Fruit fly (Drosophila melanogaster) whole organism, pupa: ENCODE results near the gene CG17917.

ENCODE experiments used
- CG10348 ChIP-seq: fragments of 200-800 bp; sonication (Bioruptor generic); IDR thresholded peaks from 2 replicates; pipeline ENCODE4 v1.3.6; 2022; ENCODE audit warnings: missing biosample characterization, missing genetic modification characterization
- CG12605 ChIP-seq: fragments of 200-800 bp; sonication (Bioruptor generic); IDR thresholded peaks from 2 replicates; pipeline ENCODE4 v1.3.6; 2022; ENCODE audit warnings: missing biosample characterization, missing genetic modification characterization
- CG13204 ChIP-seq: fragments of 200-800 bp; sonication (Bioruptor generic); optimal IDR thresholded peaks from 2 replicates; lab custom pipeline; 2018; ENCODE audit warnings: missing biosample characterization, mild to moderate bottlenecking, missing genetic modification characterization, moderate library complexity
- CG14655 ChIP-seq: fragments of 200-800 bp; sonication (Bioruptor generic); optimal IDR thresholded peaks from 3 replicates; lab custom pipeline; 2017; ENCODE audit warnings: mild to moderate bottlenecking, missing biosample characterization, missing genetic modification reagents, missing genetic modification characterization
- CG15710 ChIP-seq: fragments of 200-800 bp; sonication (Bioruptor generic); optimal IDR thresholded peaks from 2 replicates; lab custom pipeline; 2018; ENCODE audit warnings: missing biosample characterization, mild to moderate bottlenecking, missing genetic modification characterization, moderate library complexity
- CG17806 ChIP-seq: fragments of 200-800 bp; sonication (Bioruptor generic); optimal IDR thresholded peaks from 2 replicates; lab custom pipeline; 2018; ENCODE audit warnings: missing biosample characterization, mild to moderate bottlenecking, missing genetic modification characterization, moderate library complexity
- CG32121 ChIP-seq: fragments of 200-800 bp; sonication (Bioruptor generic); IDR thresholded peaks from 2 replicates; pipeline ENCODE4 v1.3.6; 2022; ENCODE audit warnings: missing biosample characterization, missing genetic modification characterization
- CG34367 ChIP-seq: fragments of 200-800 bp; sonication (Bioruptor generic); optimal IDR thresholded peaks from 2 replicates; lab custom pipeline; 2018; ENCODE audit warnings: missing biosample characterization, mild to moderate bottlenecking, missing genetic modification characterization
- CG4496 ChIP-seq: fragments of 200-800 bp; sonication (Bioruptor generic); IDR thresholded peaks from 3 replicates; pipeline ENCODE4 v1.3.6; 2022; ENCODE audit warnings: missing biosample characterization, missing genetic modification characterization
- CG8159 ChIP-seq: fragments of 200-800 bp; sonication (Bioruptor generic); optimal IDR thresholded peaks from 3 replicates; lab custom pipeline; 2018; ENCODE audit warnings: missing biosample characterization, mild to moderate bottlenecking, missing genetic modification characterization, moderate library complexity
- CG8301 ChIP-seq: fragments of 200-800 bp; sonication (Bioruptor generic); optimal IDR thresholded peaks from 2 replicates; lab custom pipeline; 2018; ENCODE audit warnings: missing biosample characterization, mild to moderate bottlenecking, missing genetic modification characterization
- CG9948 ChIP-seq: fragments of 200-800 bp; sonication (Bioruptor generic); optimal IDR thresholded peaks from 2 replicates; lab custom pipeline; 2018; ENCODE audit warnings: missing biosample characterization, mild to moderate bottlenecking, missing genetic modification characterization, moderate library complexity
- D1 ChIP-seq: fragments of 200-800 bp; sonication (Bioruptor generic); optimal IDR thresholded peaks from 2 replicates; lab custom pipeline; 2018; ENCODE audit warnings: missing biosample characterization, mild to moderate bottlenecking, missing genetic modification characterization, moderate library complexity
- EcR ChIP-seq: fragments of 200-800 bp; sonication (Bioruptor generic); optimal IDR thresholded peaks from 3 replicates; lab custom pipeline; 2019; ENCODE audit warnings: missing biosample characterization, missing genetic modification characterization, mild to moderate bottlenecking, moderate library complexity, missing genetic modification reagents
- Ets98B ChIP-seq: fragments of 200-800 bp; sonication (Bioruptor generic); IDR thresholded peaks from 2 replicates; pipeline ENCODE4 v1.3.6; 2022; ENCODE audit warnings: missing biosample characterization, missing genetic modification characterization
- Pif1A ChIP-seq: fragments of 200-800 bp; sonication (Bioruptor generic); optimal IDR thresholded peaks from 3 replicates; lab custom pipeline; 2016; ENCODE audit warnings: missing biosample characterization, missing genetic modification characterization
- Pif1B ChIP-seq: fragments of 200-800 bp; sonication (Bioruptor generic); optimal IDR thresholded peaks from 3 replicates; lab custom pipeline; 2016; ENCODE audit warnings: missing biosample characterization, missing genetic modification characterization
- Snoo ChIP-seq: fragments of 200-800 bp; sonication (Bioruptor generic); optimal IDR thresholded peaks from 3 replicates; lab custom pipeline; 2017; ENCODE audit warnings: missing biosample characterization, mild to moderate bottlenecking, missing genetic modification characterization, inconsistent platforms
- fd96Ca ChIP-seq: fragments of 200-800 bp; sonication (Bioruptor generic); IDR thresholded peaks from 3 replicates; pipeline ENCODE4 v1.3.6; 2022; ENCODE audit warnings: missing biosample characterization, missing genetic modification characterization
- gl ChIP-seq: fragments of 200-800 bp; sonication (Bioruptor generic); optimal IDR thresholded peaks from 2 replicates; lab custom pipeline; 2018; ENCODE audit warnings: missing biosample characterization, mild to moderate bottlenecking, missing genetic modification characterization
- rn ChIP-seq: fragments of 200-800 bp; sonication (Bioruptor generic); IDR thresholded peaks from 2 replicates; pipeline ENCODE4 v1.3.6; 2022; ENCODE audit warnings: missing biosample characterization, missing genetic modification characterization

The CG17917 gene

dm6 chr3R:6341668-6342067 lies at the start of gene CG17917:
Gene CG17917, plus strand, starts transcription at chr3R:6341968.
- TF ChIP-seq CG13204 (no peak), EcR (GFP tag; lab: Kevin White, UChicago) (no peak), rn (GFP tag; lab: Robert Waterston, UW) (no peak), gl (tag; lab: Kevin White, UChicago) (no peak), CG9948 (tag; lab: Kevin White, UChicago) (no peak), CG8301 (tag; lab: Kevin White, UChicago) (no peak), CG32121 (GFP tag; lab: Robert Waterston, UW) (no peak), CG8159 (tag; lab: Kevin White, UChicago) (no peak)

- TF ChIP-seq CG13204 = no peak
- TF ChIP-seq fd96Ca = no peak
- TF ChIP-seq EcR (GFP tag; lab: Kevin White, UChicago) = no peak
- no peak for TF ChIP-seq CG12605
- TF ChIP-seq CG9948 (tag; lab: Kevin White, UChicago) = no peak
- TF ChIP-seq CG4496 (GFP tag; lab: Robert Waterston, UW) = no peak
- no peak for TF ChIP-seq rn (GFP tag; lab: Robert Waterston, UW)
- TF ChIP-seq gl (tag; lab: Kevin White, UChicago) = no peak
These were observed 47.7 kb upstream of the CG17917 start for dm6 chr3R:6294046-6294445.

- no peak for TF ChIP-seq fd96Ca
- no peak for TF ChIP-seq rn (GFP tag; lab: Robert Waterston, UW)
- TF ChIP-seq Ets98B (GFP tag; lab: Robert Waterston, UW) = no peak
- TF ChIP-seq CG12605 = no peak
- TF ChIP-seq CG17806 (tag; lab: Kevin White, UChicago) = no peak
- no peak for TF ChIP-seq EcR (GFP tag; lab: Kevin White, UChicago)
These were observed 44.6 kb upstream of the CG17917 start for dm6 chr3R:6297164-6297563.

dm6 chr3R:6298828-6299227 lies 42.9 kb upstream of the CG17917 start, which contains the start of gene Osi14:
Gene Osi14, plus strand, starts transcription at chr3R:6299128.
- TF ChIP-seq CG8159 (tag; lab: Kevin White, UChicago) (no peak), CG9948 (tag; lab: Kevin White, UChicago) (no peak), CG34367 (no peak), CG17806 (tag; lab: Kevin White, UChicago) (no peak), CG14655 (GFP tag; lab: Kevin White, UChicago) (no peak), CG15710 (tag; lab: Kevin White, UChicago) (no peak), CG13204 (no peak), Ets98B (GFP tag; lab: Robert Waterston, UW) (no peak), fd96Ca (no peak), CG8301 (tag; lab: Kevin White, UChicago) (no peak), EcR (GFP tag; lab: Kevin White, UChicago) (no peak)

dm6 chr3R:6301257-6301839 lies 40.4 kb upstream of the CG17917 start, which contains the start of gene Osi15:
Gene Osi15, plus strand, starts transcription at chr3R:6301804.
- no peak for TF ChIP-seq CG34367
- TF ChIP-seq CG4496 (GFP tag; lab: Robert Waterston, UW) = no peak
- no peak for TF ChIP-seq CG14655 (GFP tag; lab: Kevin White, UChicago)

- no peak for TF ChIP-seq CG10348 (GFP tag; lab: Robert Waterston, UW)
- TF ChIP-seq CG8301 (tag; lab: Kevin White, UChicago) = no peak
- TF ChIP-seq CG9948 (tag; lab: Kevin White, UChicago) = no peak
- TF ChIP-seq CG32121 (GFP tag; lab: Robert Waterston, UW) = no peak
- TF ChIP-seq Snoo (tag; lab: Kevin White, UChicago) = no peak
- TF ChIP-seq CG13204 = no peak
- TF ChIP-seq CG8159 (tag; lab: Kevin White, UChicago) = no peak
- no peak for TF ChIP-seq CG4496 (GFP tag; lab: Robert Waterston, UW)
- TF ChIP-seq Ets98B (GFP tag; lab: Robert Waterston, UW) = no peak
These were observed 38.0 kb upstream of the CG17917 start, which contains the start of gene CG46396 for dm6 chr3R:6303738-6304137. Gene CG46396, plus strand, starts transcription at chr3R:6304038.

dm6 chr3R:6304947-6305346 lies 36.8 kb upstream of the CG17917 start, which contains the start of gene Osi16:
Gene Osi16, plus strand, starts transcription at chr3R:6305247.
- TF ChIP-seq CG14655 (GFP tag; lab: Kevin White, UChicago) (no peak), CG15710 (tag; lab: Kevin White, UChicago) (no peak), CG32121 (GFP tag; lab: Robert Waterston, UW) (no peak), Pif1B (no peak), rn (GFP tag; lab: Robert Waterston, UW) (no peak), fd96Ca (no peak), Pif1A (GFP tag; lab: Kevin White, UChicago) (no peak), Ets98B (GFP tag; lab: Robert Waterston, UW) (no peak), CG10348 (GFP tag; lab: Robert Waterston, UW) (no peak), CG13204 (no peak), CG34367 (no peak), CG9948 (tag; lab: Kevin White, UChicago) (no peak), CG12605 (no peak), D1 (tag; lab: Kevin White, UChicago) (no peak), CG17806 (tag; lab: Kevin White, UChicago) (no peak), gl (tag; lab: Kevin White, UChicago) (no peak), CG8301 (tag; lab: Kevin White, UChicago) (no peak), CG8159 (tag; lab: Kevin White, UChicago) (no peak)
